Worm (Caenorhabditis elegans): ENCODE data around the gene T26E4.4.
"Not testable (repeated sequence)": the region's sequence is repeated elsewhere in the genome, so short reads cannot be mapped to it uniquely, and the experiment has no call there.

T26E4.4 gene

DNA sequence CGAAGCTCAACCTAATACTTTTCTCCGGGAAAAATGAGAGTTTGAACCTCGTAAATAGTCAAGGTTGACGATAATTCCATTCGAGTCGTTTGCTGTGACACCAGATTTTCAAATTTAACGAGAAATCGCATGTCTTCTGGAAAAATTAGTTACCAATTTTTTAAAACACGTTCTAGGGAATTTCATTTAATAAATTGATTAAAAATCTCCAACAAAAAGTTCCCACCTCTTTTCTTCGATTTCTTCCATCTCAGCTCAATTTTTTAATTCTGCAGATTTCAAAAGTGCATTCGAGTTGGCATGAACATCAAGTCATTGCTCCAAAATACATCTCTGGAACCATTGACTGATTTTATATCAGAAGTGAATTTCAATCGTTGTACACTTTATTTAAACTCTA, 19.7 kb upstream of the T26E4.4 start, which contains the start of gene nhr-282:
TSS of gene nhr-282 (plus strand) at position 301 of the 400 bp plus-strand sequence.
- TF ChIP-seq ama-1 (optimal IDR thresholded peaks at IDR 0.05); hif-1 (tag; optimal IDR thresholded peaks at IDR 0.05); nhr-237 (tag; optimal IDR thresholded peaks at IDR 0.05): not testable (repeated sequence)

DNA sequence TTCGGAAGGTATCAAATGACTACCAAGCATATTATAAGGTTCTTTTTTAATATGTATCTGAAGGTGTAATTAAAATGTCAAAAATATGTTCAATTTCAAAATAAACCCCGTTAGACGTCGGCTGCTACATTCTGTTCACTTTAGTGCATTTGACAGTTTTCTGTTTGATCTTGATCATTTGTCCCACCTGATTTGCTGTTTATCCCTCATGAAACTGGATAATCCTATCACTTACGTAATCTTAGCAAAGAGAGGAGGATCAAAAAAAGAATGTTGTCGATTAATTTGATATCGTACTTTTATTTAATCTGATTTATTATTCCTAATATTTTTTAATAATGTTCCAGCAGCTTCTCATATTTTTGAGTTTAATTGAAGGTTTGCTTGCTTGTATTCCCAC, 18.1 kb upstream of the T26E4.4 start, which contains the start of gene F54B8.1:
TSS of gene F54B8.1 (plus strand) at position 301 of the 400 bp plus-strand sequence.
- TF ChIP-seq zfp-2 (tag; optimal IDR thresholded peaks at IDR 0.05), result no peak
- TF ChIP-seq unc-62 (GFP tag; optimal IDR thresholded peaks at IDR 0.05 in 1 of 2), result no peak
- TF ChIP-seq unc-62 (tag; optimal IDR thresholded peaks at IDR 0.05), result no peak
- no peak for TF ChIP-seq sdz-12 (GFP tag; optimal IDR thresholded peaks at IDR 0.05)
- no peak for TF ChIP-seq lin-15B (tag; optimal IDR thresholded peaks at IDR 0.05)
- TF ChIP-seq mes-2 (tag; optimal IDR thresholded peaks at IDR 0.05; ENCODE audit: poor library complexity, severe bottlenecking), result no peak
- TF ChIP-seq lin-29 (GFP tag; IDR thresholded peaks at IDR 0.05), result no peak
- no peak for TF ChIP-seq nhr-76 (tag; optimal IDR thresholded peaks at IDR 0.05)
- TF ChIP-seq T20F7.1 (GFP tag; optimal IDR thresholded peaks at IDR 0.05), result no peak
- TF ChIP-seq spr-3 (GFP tag; optimal IDR thresholded peaks at IDR 0.05), result no peak
- TF ChIP-seq duxl-1 (tag; optimal IDR thresholded peaks at IDR 0.05; ENCODE audit: poor library complexity), result no peak
- no peak for TF ChIP-seq lin-1 (GFP tag; IDR thresholded peaks at IDR 0.05)
- TF ChIP-seq ztf-7 (tag; optimal IDR thresholded peaks at IDR 0.05), result no peak
- TF ChIP-seq spr-1 (tag; optimal IDR thresholded peaks at IDR 0.05), result no peak
- no peak for TF ChIP-seq mep-1 (tag; optimal IDR thresholded peaks at IDR 0.05)
- no peak for TF ChIP-seq lsy-2 (tag; optimal IDR thresholded peaks at IDR 0.05)
- no peak for TF ChIP-seq lin-13 (GFP tag; optimal IDR thresholded peaks at IDR 0.05)
- no peak for TF ChIP-seq mdl-1 (tag; optimal IDR thresholded peaks at IDR 0.05)
- TF ChIP-seq jun-1 (tag; optimal IDR thresholded peaks at IDR 0.05), result no peak
- no peak for TF ChIP-seq nhr-48 (tag; optimal IDR thresholded peaks at IDR 0.05)
- no peak for TF ChIP-seq zip-11 (GFP tag; IDR thresholded peaks at IDR 0.05)

DNA sequence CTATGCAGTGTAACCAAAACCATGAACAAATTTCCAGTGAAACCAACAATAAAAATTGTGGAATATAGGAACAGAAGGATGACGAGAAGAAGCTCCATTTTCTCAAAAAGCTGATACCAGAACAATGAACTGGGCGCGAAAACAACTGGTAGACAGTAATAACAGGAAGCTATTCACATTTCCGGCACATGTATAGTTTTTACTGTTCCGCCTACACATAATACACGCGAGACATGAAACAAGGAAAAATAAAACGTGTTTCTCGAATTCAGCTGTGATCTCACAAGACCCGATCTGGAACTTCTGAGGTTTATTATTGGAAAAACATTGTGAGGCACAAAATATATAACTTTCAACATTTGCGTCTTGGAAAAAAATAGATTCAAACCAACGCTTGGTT, 17.2 kb upstream of the T26E4.4 start, which contains the start of gene srsx-36:
TSS of gene srsx-36 (minus strand) at position 101 of the 400 bp plus-strand sequence.
- TF ChIP-seq dmd-6 (GFP tag; IDR thresholded peaks at IDR 0.05) (no peak), jun-1 (tag; optimal IDR thresholded peaks at IDR 0.05) (no peak), lsy-2 (tag; optimal IDR thresholded peaks at IDR 0.05) (no peak), mep-1 (tag; optimal IDR thresholded peaks at IDR 0.05) (no peak), ceh-28 (tag; optimal IDR thresholded peaks at IDR 0.05) (no peak), nhr-76 (tag; optimal IDR thresholded peaks at IDR 0.05) (no peak), skn-1 (tag; optimal IDR thresholded peaks at IDR 0.05) (no peak), set-16 (GFP tag; IDR thresholded peaks at IDR 0.05) (no peak), attf-4 (tag; optimal IDR thresholded peaks at IDR 0.05) (no peak), Y75B8A.6 (GFP tag; IDR thresholded peaks at IDR 0.05) (no peak)

DNA sequence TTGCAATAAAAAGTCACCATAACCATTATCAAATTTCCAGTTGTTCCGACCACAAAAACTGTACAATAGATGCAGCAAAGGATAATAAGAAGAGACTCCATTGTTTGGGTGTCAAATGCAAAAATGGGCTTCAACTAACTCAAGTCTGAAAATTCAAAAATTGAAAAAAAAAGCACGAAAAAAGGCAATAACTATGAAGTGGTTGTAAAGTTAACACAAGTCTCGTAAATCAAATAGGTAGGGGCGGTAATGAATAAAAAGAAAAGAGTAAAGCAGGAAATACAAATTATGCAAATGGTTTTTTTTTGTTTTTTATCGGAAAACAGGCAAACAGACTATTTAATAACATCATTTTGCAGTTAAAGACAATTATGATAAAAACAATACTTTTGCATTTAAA, 15.1 kb upstream of the T26E4.4 start, which contains the start of gene srsx-38:
TSS of gene srsx-38 (minus strand) at position 101 of the 400 bp plus-strand sequence.
- not testable (repeated sequence) for TF ChIP-seq pqm-1 (tag; optimal IDR thresholded peaks at IDR 0.05); mes-2 (tag; optimal IDR thresholded peaks at IDR 0.05; ENCODE audit: poor library complexity, severe bottlenecking); F26F4.8 (GFP tag; conservative IDR thresholded peaks at IDR 0.05)

DNA sequence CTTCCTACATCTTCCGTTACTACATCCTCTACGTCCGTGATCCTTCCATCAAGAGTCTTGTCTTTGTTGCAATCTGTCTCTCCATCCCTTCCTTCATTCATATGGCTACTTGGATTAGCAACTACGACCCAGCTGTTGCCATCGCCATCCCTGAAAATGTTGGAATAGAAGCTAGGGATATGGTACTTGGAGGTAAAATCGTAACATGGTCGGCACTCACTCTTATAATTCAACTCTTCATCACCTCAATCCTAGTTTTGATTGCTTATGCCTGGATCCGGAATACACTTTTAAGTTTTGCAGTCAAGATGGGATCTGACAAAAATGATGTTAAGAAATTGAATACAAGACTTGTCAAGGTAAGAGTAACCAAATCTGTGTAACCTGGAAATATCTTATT, 11.4 kb upstream of the T26E4.4 start, which contains the start of gene T26E4.18:
TSS of gene T26E4.18 (minus strand) at position 101 of the 400 bp plus-strand sequence.
- not testable (repeated sequence) for TF ChIP-seq daf-19 (GFP tag; conservative IDR thresholded peaks at IDR 0.05); zip-11 (GFP tag; IDR thresholded peaks at IDR 0.05); daf-16 (GFP tag; optimal IDR thresholded peaks at IDR 0.05); daf-16 (tag; optimal IDR thresholded peaks at IDR 0.05)
